Worm (Caenorhabditis elegans) whole organism, L3 larva: Measurements from ENCODE around the gene msrp-6.
A peak's percentile ranks its signal among the peaks of the same experiment; 100 is the strongest.
"Not testable (repeated sequence)": the region's sequence is repeated elsewhere in the genome, so short reads cannot be mapped to it uniquely, and the experiment has no call there.

Experiments used
- ZK546.5 ChIP-seq: sonication (generic microtip); optimal IDR thresholded peaks from 2 replicates; lab custom pipeline; 2017; ENCODE audit warnings: missing biosample characterization, missing genetic modification characterization
- aly-2 ChIP-seq: fragments of 150-350 bp; optimal IDR thresholded peaks from 2 replicates; lab custom pipeline; 2014; ENCODE audit warnings: missing biosample characterization, missing genetic modification characterization
- ama-1 ChIP-seq: fragments of 150-350 bp; optimal IDR thresholded peaks from 2 replicates; lab custom pipeline; 2018
- ceh-16 ChIP-seq: sonication (generic microtip); optimal IDR thresholded peaks from 2 replicates; lab custom pipeline; 2017; ENCODE audit warnings: missing biosample characterization, missing genetic modification characterization
- ceh-28 ChIP-seq: fragments of 150-350 bp; optimal IDR thresholded peaks from 2 replicates; lab custom pipeline; 2014; ENCODE audit warnings: missing biosample characterization, missing genetic modification reagents, missing genetic modification characterization
- ceh-82 ChIP-seq: fragments of 150-350 bp; optimal IDR thresholded peaks from 2 replicates; lab custom pipeline; 2014; ENCODE audit warnings: missing biosample characterization, missing genetic modification characterization
- egl-5 ChIP-seq: fragments of 150-350 bp; optimal IDR thresholded peaks from 2 replicates; lab custom pipeline; 2017; ENCODE audit warnings: missing biosample characterization, missing genetic modification reagents, missing genetic modification characterization, inconsistent platforms
- elt-1 ChIP-seq: fragments of 150-350 bp; optimal IDR thresholded peaks from 2 replicates; lab custom pipeline; 2014; ENCODE audit warnings: missing biosample characterization, missing genetic modification characterization
- elt-2 ChIP-seq: sonication (generic microtip); optimal IDR thresholded peaks from 2 replicates; lab custom pipeline; 2016; ENCODE audit warnings: missing genetic modification reagents, mild to moderate bottlenecking, missing genetic modification characterization, missing compliant biosample characterization
- elt-3 ChIP-seq, 3 experiments: fragments of 150-350 bp in 1 of 3; sonication (generic microtip) in 2 of 3; optimal IDR thresholded peaks; 2 replicates in 2 of 3; 4 replicates in 1 of 3; lab custom pipeline; 2014 to 2017; ENCODE audit warnings: missing biosample characterization in 3 of 3, missing genetic modification characterization in 3 of 3
- fkh-2 ChIP-seq: fragments of 150-350 bp; optimal IDR thresholded peaks from 2 replicates; lab custom pipeline; 2014; ENCODE audit warnings: missing biosample characterization, missing genetic modification reagents, missing genetic modification characterization
- fos-1 ChIP-seq: fragments of 150-350 bp; optimal IDR thresholded peaks from 2 replicates; lab custom pipeline; 2014; ENCODE audit warnings: missing biosample characterization, missing genetic modification characterization
- hmg-11 ChIP-seq: sonication (generic microtip); optimal IDR thresholded peaks from 2 replicates; lab custom pipeline; 2016; ENCODE audit warnings: missing genetic modification characterization, missing compliant biosample characterization
- lin-15B ChIP-seq: fragments of 150-350 bp; optimal IDR thresholded peaks from 2 replicates; lab custom pipeline; 2014; ENCODE audit warnings: missing biosample characterization, missing genetic modification characterization
- lsy-12 ChIP-seq: sonication (generic microtip); optimal IDR thresholded peaks from 2 replicates; lab custom pipeline; 2016; ENCODE audit warnings: mild to moderate bottlenecking, missing genetic modification characterization, missing compliant biosample characterization
- mdl-1 ChIP-seq: fragments of 150-350 bp; optimal IDR thresholded peaks from 2 replicates; lab custom pipeline; 2014; ENCODE audit warnings: missing biosample characterization, missing genetic modification characterization
- nhr-11 ChIP-seq: fragments of 150-350 bp; optimal IDR thresholded peaks from 2 replicates; lab custom pipeline; 2014; ENCODE audit warnings: missing biosample characterization, missing genetic modification characterization
- nhr-12 ChIP-seq: fragments of 150-350 bp; optimal IDR thresholded peaks from 2 replicates; lab custom pipeline; 2014; ENCODE audit warnings: missing biosample characterization, missing genetic modification characterization
- nhr-23 ChIP-seq: fragments of 150-350 bp; optimal IDR thresholded peaks from 2 replicates; lab custom pipeline; 2014; ENCODE audit warnings: missing biosample characterization, missing genetic modification reagents, missing genetic modification characterization
- nhr-25 ChIP-seq: sonication (generic microtip); optimal IDR thresholded peaks from 2 replicates; lab custom pipeline; 2017; ENCODE audit warnings: missing biosample characterization, missing genetic modification characterization
- nhr-28 ChIP-seq: fragments of 150-350 bp; optimal IDR thresholded peaks from 2 replicates; lab custom pipeline; 2014; ENCODE audit warnings: missing biosample characterization, missing genetic modification characterization
- nhr-67 ChIP-seq: fragments of 150-350 bp; optimal IDR thresholded peaks from 2 replicates; lab custom pipeline; 2014; ENCODE audit warnings: missing biosample characterization, missing genetic modification characterization
- nhr-77 ChIP-seq: fragments of 150-350 bp; optimal IDR thresholded peaks from 2 replicates; lab custom pipeline; 2014; ENCODE audit warnings: missing biosample characterization, missing genetic modification characterization
- pqm-1 ChIP-seq: fragments of 150-350 bp; optimal IDR thresholded peaks from 2 replicates; lab custom pipeline; 2017; ENCODE audit warnings: missing biosample characterization, missing genetic modification characterization, inconsistent platforms
- sea-2 ChIP-seq: fragments of 150-350 bp; sonication (generic microtip); optimal IDR thresholded peaks from 4 replicates; lab custom pipeline; 2014; ENCODE audit warnings: missing biosample characterization, missing genetic modification reagents, missing genetic modification characterization
- zag-1 ChIP-seq: fragments of 150-350 bp; optimal IDR thresholded peaks from 2 replicates; lab custom pipeline; 2014; ENCODE audit warnings: missing biosample characterization, missing genetic modification characterization
- ztf-11 ChIP-seq: fragments of 150-350 bp; optimal IDR thresholded peaks from 2 replicates; lab custom pipeline; 2014; ENCODE audit warnings: missing biosample characterization, missing genetic modification characterization
- ztf-4 ChIP-seq: fragments of 150-350 bp; optimal IDR thresholded peaks from 2 replicates; lab custom pipeline; 2014; ENCODE audit warnings: missing biosample characterization, missing genetic modification characterization

The msrp-6 gene

DNA sequence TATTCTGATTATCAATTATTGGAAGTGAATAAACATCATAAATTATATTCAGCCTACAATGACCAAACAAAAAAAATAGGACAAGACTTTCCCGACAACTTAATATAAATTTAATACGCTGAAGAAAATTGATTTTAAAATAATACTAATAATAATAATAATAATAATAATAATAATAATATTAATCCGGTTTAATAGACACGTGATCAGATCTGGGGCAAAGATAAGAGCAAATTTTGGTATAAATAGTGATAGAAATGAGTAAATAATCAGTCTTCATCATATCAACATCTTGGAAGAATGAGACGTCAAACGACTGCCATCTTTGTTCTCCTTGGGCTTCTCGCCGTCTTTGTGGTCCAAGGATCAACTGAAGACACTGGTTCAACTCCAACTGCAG lies at the start of gene msrp-6:
Gene msrp-6 (plus strand): TSS at position 301 of the 400 bp plus-strand sequence.
- not testable (repeated sequence) for TF ChIP-seq elt-1; elt-3 (tag; optimal IDR thresholded peaks at IDR 0.05; lab: Kevin White, UChicago); nhr-77 (tag; lab: Kevin White, UChicago)

DNA sequence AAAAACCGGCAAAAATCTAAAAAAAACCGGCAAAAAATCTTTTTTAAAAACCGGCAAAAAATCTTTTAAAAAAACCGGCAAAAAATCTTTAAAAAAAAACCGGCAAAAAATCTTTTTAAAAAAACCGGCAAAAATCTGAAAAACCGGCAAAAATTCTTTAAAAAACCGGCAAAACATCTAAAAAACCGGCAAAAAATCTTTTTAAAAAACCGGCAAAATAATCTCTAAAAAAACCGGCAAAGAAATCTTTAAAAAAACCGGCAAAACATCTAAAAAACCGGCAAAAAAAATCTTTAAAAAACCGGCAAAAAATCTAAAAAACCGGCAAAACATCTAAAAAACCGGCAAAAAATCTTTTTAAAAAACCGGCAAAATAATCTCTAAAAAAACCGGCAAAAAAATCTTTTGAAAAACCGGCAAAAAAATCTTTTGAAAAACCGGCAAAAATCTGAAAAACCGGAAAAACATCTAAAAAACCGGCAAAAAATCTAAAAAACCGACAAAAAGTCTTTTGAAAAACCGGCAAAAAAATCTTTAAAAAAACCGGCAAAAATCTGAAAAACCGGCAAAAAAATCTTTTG lies 48.8 kb upstream of the msrp-6 start:
- peak; percentile 32 for TF ChIP-seq nhr-12 (tag; lab: Kevin White, UChicago)
- peak; percentile 14 for TF ChIP-seq nhr-28
- TF ChIP-seq mdl-1 = peak; percentile 8
- peak; percentile 34 for TF ChIP-seq nhr-67 (tag; lab: Kevin White, UChicago)

DNA sequence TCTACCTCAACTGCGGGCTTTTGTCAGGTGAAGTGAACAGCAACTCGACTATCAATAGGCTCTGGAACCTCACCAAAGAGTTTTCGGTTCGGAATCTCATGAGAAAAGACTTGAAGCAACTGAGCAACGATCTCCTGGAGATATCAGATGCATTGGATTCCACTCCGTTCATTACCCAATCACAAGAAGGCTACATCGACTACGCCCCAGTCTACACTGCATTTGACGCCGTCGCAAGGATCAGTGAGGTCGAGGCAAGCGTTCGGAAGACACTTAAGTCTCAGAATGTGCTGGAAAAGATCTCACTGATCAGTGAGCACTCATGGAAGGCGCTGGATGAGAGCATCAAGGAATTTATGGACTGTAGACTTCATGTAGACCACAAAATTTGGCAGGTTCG lies 41.0 kb upstream of the msrp-6 start:
- TF ChIP-seq pqm-1 = no peak
- TF ChIP-seq zag-1 (tag; lab: Kevin White, UChicago) = no peak
- TF ChIP-seq ceh-28 = no peak
- TF ChIP-seq ama-1 (lab: Kevin White, UChicago) = no peak
- TF ChIP-seq nhr-23 (tag; lab: Kevin White, UChicago) = no peak
- no peak for TF ChIP-seq lin-15B (tag; lab: Kevin White, UChicago)
- TF ChIP-seq ceh-82 (tag; lab: Kevin White, UChicago) = no peak
- TF ChIP-seq mdl-1 = no peak
- TF ChIP-seq elt-3 (tag; optimal IDR thresholded peaks at IDR 0.05; lab: Kevin White, UChicago) = no peak
- no peak for TF ChIP-seq ztf-11
- TF ChIP-seq nhr-11 (tag; lab: Kevin White, UChicago) = no peak
- no peak for TF ChIP-seq elt-1
- TF ChIP-seq, all 47 proteins: peak for 0

DNA sequence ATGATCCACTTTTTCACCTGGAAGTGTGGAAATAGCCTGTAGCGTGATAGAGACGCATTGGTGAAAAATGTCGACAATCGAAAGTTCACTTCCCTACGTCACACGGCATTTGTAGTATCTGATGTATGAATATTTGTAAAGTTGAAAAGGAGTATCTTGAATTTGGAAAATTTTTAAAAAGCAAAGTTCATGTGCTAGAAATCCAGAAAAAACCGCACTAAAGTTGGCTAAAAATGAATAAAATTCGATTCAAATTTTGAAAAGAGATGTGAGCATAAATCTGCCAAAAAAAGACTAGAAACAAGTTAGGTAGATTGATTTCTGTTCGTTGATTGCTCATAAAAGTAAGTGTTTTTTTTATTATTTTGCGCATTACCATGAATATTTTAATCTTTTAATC lies 36.2 kb upstream of the msrp-6 start, which contains the start of gene sri-74:
Gene sri-74 (minus strand): TSS at position 101 of the 400 bp plus-strand sequence.
- no peak for TF ChIP-seq nhr-11 (tag; lab: Kevin White, UChicago)
- TF ChIP-seq aly-2 (tag; lab: Kevin White, UChicago) = no peak
- TF ChIP-seq ama-1 (lab: Kevin White, UChicago) = no peak
- TF ChIP-seq ceh-82 (tag; lab: Kevin White, UChicago) = no peak
- no peak for TF ChIP-seq elt-2 (tag; lab: Kevin White, UChicago)
- no peak for TF ChIP-seq elt-1
- no peak for TF ChIP-seq nhr-28
- TF ChIP-seq nhr-12 (tag; lab: Kevin White, UChicago) = no peak
- no peak for TF ChIP-seq hmg-11 (tag; lab: Kevin White, UChicago)
- no peak for TF ChIP-seq ZK546.5 (tag; lab: Kevin White, UChicago)
- no peak for TF ChIP-seq nhr-25 (tag; lab: Kevin White, UChicago)
- TF ChIP-seq egl-5 (tag; lab: Kevin White, UChicago) = no peak
- TF ChIP-seq nhr-77 (tag; lab: Kevin White, UChicago) = no peak

DNA sequence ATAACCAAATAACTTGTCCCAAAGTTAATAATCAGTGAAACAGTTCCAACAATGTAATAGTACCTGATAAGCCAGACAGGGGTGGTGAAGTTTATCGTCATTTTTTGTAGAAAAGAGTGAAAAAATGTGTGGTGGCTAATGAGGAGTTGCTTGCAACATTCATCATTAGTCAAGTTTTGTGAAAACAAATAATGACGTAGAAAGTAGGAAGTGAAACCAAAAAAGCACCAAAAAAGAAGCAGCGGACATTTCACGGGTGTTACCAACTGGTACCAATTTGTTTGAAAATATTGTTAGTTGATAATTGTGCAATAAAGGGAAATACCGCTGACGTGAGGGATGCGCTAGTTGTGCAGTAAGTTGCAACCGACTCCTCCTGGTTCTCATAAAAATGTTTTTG lies 33.8 kb upstream of the msrp-6 start, which contains the start of gene sri-36:
Gene sri-36 (minus strand): TSS at position 101 of the 400 bp plus-strand sequence.
- peak; percentile 13 for TF ChIP-seq elt-2 (tag; lab: Kevin White, UChicago)
- no peak for TF ChIP-seq nhr-77 (tag; lab: Kevin White, UChicago)
- no peak for TF ChIP-seq nhr-23 (tag; lab: Kevin White, UChicago)
- no peak for TF ChIP-seq sea-2 (GFP tag; lab: Kevin White, UChicago)
- TF ChIP-seq lsy-12 = no peak

DNA sequence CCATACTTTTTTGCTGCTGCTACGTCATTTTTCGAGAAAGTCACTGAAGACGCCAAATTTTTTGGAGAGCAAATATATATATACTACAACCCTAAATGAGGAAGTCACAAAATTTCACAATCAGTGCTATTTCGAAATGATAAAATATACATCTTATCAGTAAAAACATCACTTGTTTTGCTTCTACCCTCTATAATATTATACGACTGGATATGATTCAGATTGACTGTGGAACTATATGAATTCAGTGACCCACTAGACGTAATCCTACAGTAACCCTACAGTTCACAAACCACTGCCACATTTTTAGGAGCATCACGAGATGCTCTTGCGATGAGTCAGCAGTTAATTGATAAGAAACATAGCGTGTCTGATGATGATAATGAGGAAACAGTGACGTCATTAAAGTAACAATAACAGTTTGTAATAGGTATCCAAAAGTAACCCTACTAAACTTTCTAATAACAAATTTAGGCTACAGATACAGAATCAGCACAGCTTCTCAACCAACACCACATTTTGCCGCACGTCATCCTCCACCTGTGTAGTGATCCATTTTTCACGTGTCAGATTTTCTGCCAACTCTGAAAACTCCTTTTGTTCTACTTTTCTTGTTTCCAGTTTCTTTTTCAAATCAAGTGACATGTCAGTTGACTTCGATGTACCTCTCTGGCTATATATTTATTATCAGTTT lies 32.2 kb upstream of the msrp-6 start, which contains the start of the genes F33H12.7 and sri-39:
Gene F33H12.7 (minus strand): TSS at position 51 of the 694 bp plus-strand sequence.
Gene sri-39 (plus strand): TSS at position 644 of the 694 bp plus-strand sequence.
- TF ChIP-seq pqm-1 (peak; percentile 91), fos-1 (tag; lab: Kevin White, UChicago) (peak; percentile 44), fkh-2 (tag; lab: Kevin White, UChicago) (no peak), elt-2 (tag; lab: Kevin White, UChicago) (peak; percentile 96)

DNA sequence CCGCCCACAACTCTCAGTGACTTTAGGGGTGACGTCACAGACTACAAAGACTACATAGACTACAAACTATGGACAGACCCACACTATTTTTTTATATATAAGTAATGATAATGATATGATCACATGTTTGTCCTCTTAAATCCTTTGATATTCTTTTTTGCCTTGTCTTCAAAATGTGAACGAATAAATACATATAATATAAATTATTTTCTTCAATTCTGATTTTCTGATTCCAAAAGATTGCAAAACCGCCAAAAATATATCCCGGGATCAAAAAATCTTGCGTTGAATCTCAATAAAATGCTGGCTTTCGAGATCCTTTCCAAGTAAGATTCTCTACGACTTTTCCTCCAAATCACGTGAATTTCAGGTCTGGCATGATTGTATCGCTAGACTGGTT lies 19.1 kb upstream of the msrp-6 start, which contains the start of gene F33H12.1:
Gene F33H12.1 (plus strand): TSS at position 301 of the 400 bp plus-strand sequence.
- not testable (repeated sequence) for TF ChIP-seq nhr-12, ztf-4, ceh-16 (tag; lab: Kevin White, UChicago)
- TF ChIP-seq, all 47 proteins: peak for 0; not testable (repeated sequence) for 47
